Worm (Caenorhabditis elegans) whole organism, L1 larva: ENCODE measurements around the gene K02F6.7.
A peak's percentile ranks its signal among the peaks of the same experiment; 100 is the strongest.

Experiments
- C04F5.9 ChIP-seq: sonication (generic microtip); optimal IDR thresholded peaks from 2 replicates; lab custom pipeline; 2016; ENCODE audit warnings: missing genetic modification characterization, missing compliant biosample characterization
- C16A3.4 ChIP-seq: fragments of 150-350 bp; optimal IDR thresholded peaks from 2 replicates; lab custom pipeline; 2014; ENCODE audit warnings: missing biosample characterization, missing genetic modification characterization
- C34B4.2 ChIP-seq: sonication (generic microtip); optimal IDR thresholded peaks from 2 replicates; lab custom pipeline; 2017; ENCODE audit warnings: mild to moderate bottlenecking, missing genetic modification characterization, missing compliant biosample characterization
- F16B12.6 ChIP-seq: fragments of 150-350 bp; optimal IDR thresholded peaks from 2 replicates; lab custom pipeline; 2014; ENCODE audit warnings: missing biosample characterization, missing genetic modification characterization
- Y116A8C.19 ChIP-seq: sonication (generic microtip); optimal IDR thresholded peaks from 2 replicates; lab custom pipeline; 2016; ENCODE audit warnings: missing compliant biosample characterization, missing genetic modification characterization, borderline replicate concordance
- aha-1 ChIP-seq: fragments of 150-350 bp; optimal IDR thresholded peaks from 2 replicates; lab custom pipeline; 2014; ENCODE audit warnings: missing biosample characterization, missing genetic modification characterization
- aly-2 ChIP-seq: fragments of 150-350 bp; optimal IDR thresholded peaks from 2 replicates; lab custom pipeline; 2014; ENCODE audit warnings: missing biosample characterization, missing genetic modification characterization
- ama-1 ChIP-seq: fragments of 150-350 bp; optimal IDR thresholded peaks from 2 replicates; lab custom pipeline; 2014
- blmp-1 ChIP-seq: fragments of 150-350 bp; optimal IDR thresholded peaks from 2 replicates; lab custom pipeline; 2014; ENCODE audit warnings: missing biosample characterization, missing genetic modification characterization
- ceh-8 ChIP-seq: fragments of 200-800 bp; sonication (Bioruptor generic); optimal IDR thresholded peaks from 2 replicates; lab custom pipeline; 2018; ENCODE audit warnings: mild to moderate bottlenecking, missing genetic modification characterization, moderate library complexity, missing compliant biosample characterization
- ceh-82 ChIP-seq, 3 experiments: fragments of 150-350 bp in 1 of 3; sonication (generic microtip) in 2 of 3; optimal IDR thresholded peaks; 2 replicates each; lab custom pipeline; 2014 to 2017; ENCODE audit warnings: missing biosample characterization in 3 of 3, missing genetic modification characterization in 3 of 3
- ceh-88 ChIP-seq: fragments of 200-800 bp; sonication (Bioruptor generic); IDR thresholded peaks from 2 replicates; pipeline ENCODE4 v1.3.6; 2022; ENCODE audit warnings: missing genetic modification characterization, missing compliant biosample characterization
- ceh-90 ChIP-seq: sonication (generic microtip); optimal IDR thresholded peaks from 2 replicates; lab custom pipeline; 2016; ENCODE audit warnings: missing genetic modification characterization, missing compliant biosample characterization
- ces-1 ChIP-seq: fragments of 150-350 bp; optimal IDR thresholded peaks from 2 replicates; lab custom pipeline; 2014; ENCODE audit warnings: missing biosample characterization, missing genetic modification reagents, missing genetic modification characterization
- dpl-1 ChIP-seq, 3 experiments: fragments of 150-350 bp in 2 of 3; sonication (generic microtip) in 1 of 3; optimal IDR thresholded peaks; 2 replicates each; lab custom pipeline; 2014 to 2017; ENCODE audit warnings: missing biosample characterization in 3 of 3, missing genetic modification characterization in 3 of 3, missing genetic modification reagents in 3 of 3
- efl-1 ChIP-seq, 4 experiments: fragments of 150-350 bp; optimal IDR thresholded peaks in 3 of 4; peaks in 1 of 4; 1 replicate in 1 of 4; 2 replicates in 3 of 4; lab custom pipeline; 2014; ENCODE audit warnings: missing biosample characterization in 2 of 4, missing genetic modification characterization in 2 of 4, missing genetic modification reagents in 2 of 4
- elt-2 ChIP-seq: sonication (generic microtip); optimal IDR thresholded peaks from 2 replicates; lab custom pipeline; 2016; ENCODE audit warnings: missing genetic modification characterization, mild to moderate bottlenecking, inconsistent platforms, missing compliant biosample characterization, missing genetic modification reagents
- elt-3 ChIP-seq, 6 experiments: fragments of 150-350 bp in 1 of 6; sonication (generic microtip); optimal IDR thresholded peaks; 2 replicates each; lab custom pipeline; 2017 to 2018; ENCODE audit warnings: missing biosample characterization in 6 of 6, missing genetic modification characterization in 6 of 6, inconsistent platforms in 1 of 6
- ets-5 ChIP-seq: fragments of 200-800 bp; sonication (Bioruptor generic); IDR thresholded peaks from 2 replicates; pipeline ENCODE4 v1.3.6; 2022; ENCODE audit warnings: missing genetic modification characterization, missing compliant biosample characterization
- fkh-10 ChIP-seq: sonication (generic microtip); optimal IDR thresholded peaks from 2 replicates; lab custom pipeline; 2017; ENCODE audit warnings: missing biosample characterization, missing genetic modification reagents, missing genetic modification characterization
- fkh-8 ChIP-seq: sonication (generic microtip); optimal IDR thresholded peaks from 2 replicates; lab custom pipeline; 2016; ENCODE audit warnings: mild to moderate bottlenecking, missing genetic modification characterization, missing compliant biosample characterization
- hpl-2 ChIP-seq: fragments of 150-350 bp; optimal IDR thresholded peaks from 2 replicates; lab custom pipeline; 2014; ENCODE audit warnings: missing biosample characterization, missing genetic modification reagents, missing genetic modification characterization
- isw-1 ChIP-seq: fragments of 200-800 bp; sonication (Bioruptor generic); IDR thresholded peaks from 2 replicates; pipeline ENCODE4 v1.3.6; 2022; ENCODE audit warnings: missing genetic modification characterization, missing compliant biosample characterization
- lin-13 ChIP-seq: fragments of 150-350 bp; optimal IDR thresholded peaks from 2 replicates; lab custom pipeline; 2014; ENCODE audit warnings: missing biosample characterization, missing genetic modification reagents, missing genetic modification characterization
- lin-14 ChIP-seq: fragments of 200-800 bp; sonication (Bioruptor generic); optimal IDR thresholded peaks from 2 replicates; lab custom pipeline; 2018; ENCODE audit warnings: mild to moderate bottlenecking, missing genetic modification characterization, moderate library complexity, missing compliant biosample characterization
- lin-35 ChIP-seq, 2 experiments: fragments of 150-350 bp; optimal IDR thresholded peaks; 2 replicates each; lab custom pipeline; 2014; ENCODE audit warnings: missing biosample characterization in 2 of 2, missing genetic modification characterization in 2 of 2, missing genetic modification reagents in 2 of 2
- lin-39 ChIP-seq: fragments of 150-350 bp; optimal IDR thresholded peaks from 2 replicates; lab custom pipeline; 2014; ENCODE audit warnings: missing biosample characterization, missing genetic modification reagents, missing genetic modification characterization
- lir-3 ChIP-seq: sonication (generic microtip); optimal IDR thresholded peaks from 2 replicates; lab custom pipeline; 2016; ENCODE audit warnings: mild to moderate bottlenecking, missing genetic modification characterization, moderate library complexity, missing compliant biosample characterization; ENCODE audit not compliant: poor library complexity
- lsy-2 ChIP-seq, 2 experiments: fragments of 150-350 bp; optimal IDR thresholded peaks; 2 replicates each; lab custom pipeline; 2014; ENCODE audit warnings: missing biosample characterization in 2 of 2, missing genetic modification characterization in 2 of 2
- mab-9 ChIP-seq: fragments of 200-800 bp; sonication (Bioruptor generic); IDR thresholded peaks from 2 replicates; pipeline ENCODE4 v1.3.6; 2022; ENCODE audit warnings: missing genetic modification reagents, missing genetic modification characterization, missing compliant biosample characterization
- mef-2 ChIP-seq: fragments of 150-350 bp; optimal IDR thresholded peaks from 2 replicates; lab custom pipeline; 2014; ENCODE audit warnings: missing biosample characterization, missing genetic modification characterization
- mep-1 ChIP-seq: fragments of 150-350 bp; optimal IDR thresholded peaks from 2 replicates; lab custom pipeline; 2014; ENCODE audit warnings: missing biosample characterization, missing genetic modification characterization
- nhr-11 ChIP-seq: fragments of 150-350 bp; optimal IDR thresholded peaks from 2 replicates; lab custom pipeline; 2014; ENCODE audit warnings: missing biosample characterization, missing genetic modification characterization
- nhr-237 ChIP-seq: fragments of 150-350 bp; optimal IDR thresholded peaks from 2 replicates; lab custom pipeline; 2014; ENCODE audit warnings: missing biosample characterization, missing genetic modification characterization
- nhr-28 ChIP-seq: fragments of 150-350 bp; optimal IDR thresholded peaks from 2 replicates; lab custom pipeline; 2014; ENCODE audit warnings: missing biosample characterization, missing genetic modification characterization
- nhr-71 ChIP-seq: sonication (generic microtip); optimal IDR thresholded peaks from 2 replicates; lab custom pipeline; 2016; ENCODE audit warnings: mild to moderate bottlenecking, missing genetic modification characterization, moderate library complexity, missing compliant biosample characterization
- nhr-77 ChIP-seq: fragments of 150-350 bp; optimal IDR thresholded peaks from 2 replicates; lab custom pipeline; 2014; ENCODE audit warnings: missing biosample characterization, missing genetic modification characterization
- nhr-85 ChIP-seq: sonication (generic microtip); peaks from one replicate; lab custom pipeline; 2016; ENCODE audit warnings: missing genetic modification characterization, inconsistent platforms, missing compliant biosample characterization
- nhr-90 ChIP-seq: sonication (generic microtip); optimal IDR thresholded peaks from 2 replicates; lab custom pipeline; 2016; ENCODE audit warnings: mild to moderate bottlenecking, missing genetic modification characterization, missing compliant biosample characterization; ENCODE audit not compliant: poor library complexity
- pag-3 ChIP-seq: sonication (generic microtip); optimal IDR thresholded peaks from 2 replicates; lab custom pipeline; 2017; ENCODE audit warnings: missing genetic modification characterization, mild to moderate bottlenecking, missing compliant biosample characterization, antibody characterized with exemption, borderline replicate concordance; ENCODE audit not compliant: insufficient read depth
- pqm-1 ChIP-seq: sonication (generic microtip); optimal IDR thresholded peaks from 3 replicates; lab custom pipeline; 2017; ENCODE audit warnings: missing biosample characterization, missing genetic modification characterization
- sptf-1 ChIP-seq: fragments of 150-350 bp; optimal IDR thresholded peaks from 2 replicates; lab custom pipeline; 2014; ENCODE audit warnings: missing biosample characterization, missing genetic modification characterization
- sup-37 ChIP-seq: fragments of 200-800 bp; sonication (Bioruptor generic); optimal IDR thresholded peaks from 2 replicates; lab custom pipeline; 2018; ENCODE audit warnings: mild to moderate bottlenecking, missing genetic modification characterization, missing compliant biosample characterization
- tbx-2 ChIP-seq: sonication (generic microtip); optimal IDR thresholded peaks from 2 replicates; lab custom pipeline; 2016; ENCODE audit warnings: missing genetic modification characterization, missing compliant biosample characterization
- tlp-1 ChIP-seq: fragments of 150-350 bp; optimal IDR thresholded peaks from 2 replicates; lab custom pipeline; 2014; ENCODE audit warnings: missing biosample characterization, missing genetic modification characterization
- unc-30 ChIP-seq: sonication (generic microtip); optimal IDR thresholded peaks from 2 replicates; lab custom pipeline; 2017; ENCODE audit warnings: missing biosample characterization, missing genetic modification characterization
- unc-62 ChIP-seq: fragments of 150-350 bp; optimal IDR thresholded peaks from 2 replicates; lab custom pipeline; 2014; ENCODE audit warnings: missing biosample characterization, missing genetic modification reagents, missing genetic modification characterization
- xbp-1 ChIP-seq: sonication (generic microtip); optimal IDR thresholded peaks from 2 replicates; lab custom pipeline; 2016; ENCODE audit warnings: missing genetic modification characterization, missing compliant biosample characterization
- zip-4 ChIP-seq: fragments of 200-800 bp; sonication (Bioruptor generic); optimal IDR thresholded peaks from 2 replicates; lab custom pipeline; 2018; ENCODE audit warnings: mild to moderate bottlenecking, missing genetic modification characterization, moderate library complexity, missing compliant biosample characterization
- ztf-11 ChIP-seq, 2 experiments: sonication (generic microtip); optimal IDR thresholded peaks; 2 replicates each; lab custom pipeline; 2016 to 2017; ENCODE audit warnings: missing genetic modification characterization in 2 of 2, missing biosample characterization in 1 of 2, missing compliant biosample characterization in 1 of 2

K02F6.7 gene

DNA sequence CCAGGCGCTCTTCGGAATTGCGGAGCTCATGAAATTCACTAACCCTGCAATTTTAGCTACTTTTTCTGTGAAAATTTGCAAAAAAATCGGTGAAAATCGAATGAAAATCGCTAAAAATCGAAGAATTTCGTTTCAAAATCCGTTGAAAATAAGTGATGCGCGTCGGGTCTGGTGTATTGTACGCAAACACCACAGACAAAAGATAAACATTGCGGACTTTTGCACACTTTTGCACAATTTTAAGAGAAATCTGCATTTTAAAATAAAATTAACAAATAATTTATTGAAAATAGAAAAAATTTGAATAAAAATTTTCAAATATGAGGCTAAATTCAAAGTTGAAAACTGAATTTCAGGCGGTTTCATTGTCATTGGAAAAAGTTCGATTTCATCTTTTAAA is 58.6 kb downstream of the K02F6.7 start, which contains the start of gene F53G2.12:
Gene F53G2.12, minus strand, starts transcription at position 44 of the 400 bp plus-strand sequence.
- no peak for TF ChIP-seq pqm-1
- TF ChIP-seq fkh-10 (GFP tag; lab: Kevin White, UChicago), result no peak
- TF ChIP-seq sup-37 (GFP tag; lab: Kevin White, UChicago), result no peak
- no peak for TF ChIP-seq mab-9
- TF ChIP-seq mef-2 (tag; lab: Kevin White, UChicago), result no peak
- peak; percentile 7 for TF ChIP-seq mep-1 (tag; lab: Kevin White, UChicago)
- no peak for TF ChIP-seq aly-2 (tag; lab: Kevin White, UChicago)
- TF ChIP-seq aha-1 (tag; lab: Kevin White, UChicago), result no peak
- TF ChIP-seq nhr-85 (tag; lab: Kevin White, UChicago), result no peak
- no peak for TF ChIP-seq nhr-28 (tag; lab: Kevin White, UChicago)
- TF ChIP-seq ceh-8, result no peak
- no peak for TF ChIP-seq ceh-82 (tag; optimal IDR thresholded peaks at IDR 0.05; lab: Kevin White, UChicago)
- TF ChIP-seq efl-1 (optimal IDR thresholded peaks at IDR 0.05; lab: Kevin White, UChicago), result peak; percentile 36 to 47
- peak; percentile 54 to 95 for TF ChIP-seq efl-1 (GFP tag; optimal IDR thresholded peaks at IDR 0.05 in 1 of 2; lab: Kevin White, UChicago)
- TF ChIP-seq unc-62, result no peak
- TF ChIP-seq lin-35 (GFP tag; optimal IDR thresholded peaks at IDR 0.05; lab: Kevin White, UChicago), result peak in 1 of 2 experiments; percentile 36
- no peak for TF ChIP-seq C16A3.4 (tag; lab: Kevin White, UChicago)
- no peak for TF ChIP-seq ces-1 (GFP tag; lab: Kevin White, UChicago)
- TF ChIP-seq ceh-90 (tag; lab: Kevin White, UChicago), result peak; percentile 2
- TF ChIP-seq isw-1 (GFP tag; lab: Robert Waterston, UW), result no peak
- TF ChIP-seq tlp-1 (tag; lab: Kevin White, UChicago), result no peak
- TF ChIP-seq dpl-1 (GFP tag; optimal IDR thresholded peaks at IDR 0.05; lab: Kevin White, UChicago), result peak; percentile 6 to 57 (median 46)
- TF ChIP-seq lir-3, result no peak
- TF ChIP-seq Y116A8C.19 (tag; lab: Kevin White, UChicago), result no peak
- no peak for TF ChIP-seq nhr-77 (tag; lab: Kevin White, UChicago)
- TF ChIP-seq ets-5 (GFP tag; lab: Robert Waterston, UW), result no peak
- no peak for TF ChIP-seq nhr-90
- no peak for TF ChIP-seq unc-30 (tag; lab: Kevin White, UChicago)
- no peak for TF ChIP-seq sptf-1 (tag; lab: Kevin White, UChicago)
- TF ChIP-seq pag-3 (tag; lab: Kevin White, UChicago), result no peak
- no peak for TF ChIP-seq nhr-71
- no peak for TF ChIP-seq fkh-8 (tag; lab: Kevin White, UChicago)
- no peak for TF ChIP-seq nhr-237 (tag; lab: Kevin White, UChicago)
- TF ChIP-seq nhr-11 (tag; lab: Kevin White, UChicago), result no peak
- TF ChIP-seq hpl-2 (GFP tag; lab: Kevin White, UChicago), result no peak
- TF ChIP-seq F16B12.6 (tag; lab: Kevin White, UChicago), result peak; percentile 82
- TF ChIP-seq blmp-1 (tag; lab: Kevin White, UChicago), result no peak
- peak; percentile 14 for TF ChIP-seq C04F5.9 (tag; lab: Kevin White, UChicago)
- TF ChIP-seq ztf-11 (tag; optimal IDR thresholded peaks at IDR 0.05; lab: Kevin White, UChicago), result no peak
- no peak for TF ChIP-seq ama-1 (lab: Kevin White, UChicago)
- TF ChIP-seq elt-2 (tag; lab: Kevin White, UChicago), result no peak
- TF ChIP-seq ceh-88 (GFP tag; lab: Robert Waterston, UW), result no peak
- no peak for TF ChIP-seq lin-39 (tag; lab: Kevin White, UChicago)
- TF ChIP-seq lsy-2 (tag; optimal IDR thresholded peaks at IDR 0.05; lab: Kevin White, UChicago), result peak; percentile 52 to 54
- TF ChIP-seq tbx-2, result no peak
- no peak for TF ChIP-seq lin-13 (GFP tag; lab: Kevin White, UChicago)
- no peak for TF ChIP-seq xbp-1 (tag; lab: Kevin White, UChicago)
- no peak for TF ChIP-seq zip-4 (GFP tag; lab: Kevin White, UChicago)
- no peak for TF ChIP-seq lin-14 (GFP tag; lab: Kevin White, UChicago)
- TF ChIP-seq elt-3 (tag; optimal IDR thresholded peaks at IDR 0.05; lab: Kevin White, UChicago), result no peak
- TF ChIP-seq C34B4.2 (tag; lab: Kevin White, UChicago), result no peak
